1 worm cellular context compared by ENCODE assay signal in the genomic region with DNA sequence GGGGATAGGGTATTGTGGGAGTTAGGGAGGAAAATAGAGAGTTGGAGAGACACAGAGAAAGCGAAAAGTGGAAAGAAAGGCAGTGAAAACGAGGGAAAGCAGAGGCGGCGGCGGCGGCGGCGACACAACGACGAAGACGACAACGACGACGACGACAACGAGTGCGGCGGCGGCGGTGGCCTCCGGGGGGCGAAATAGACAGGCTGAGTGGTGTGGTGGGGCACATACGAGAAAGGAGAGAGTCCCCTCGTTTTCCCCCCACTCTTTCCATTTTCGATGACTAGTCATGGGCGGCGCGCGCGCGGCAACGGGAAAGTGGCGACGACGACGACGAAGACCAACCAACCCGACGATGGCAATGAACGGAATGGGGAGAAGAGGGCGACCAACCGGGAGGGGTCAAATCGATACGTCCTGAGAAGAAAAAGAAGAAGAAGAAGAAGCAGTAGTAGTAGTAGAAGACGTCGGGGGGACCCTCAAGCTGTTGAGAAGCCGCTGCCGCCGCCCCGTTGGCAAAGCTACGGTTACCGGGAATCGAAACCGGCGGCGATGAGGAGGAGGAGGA.
TF ChIP-seq lines count a peak whose summit lies in the region.

No protein-coding gene starts in this region.

TF ChIP-seq in whole organism, L1 larva, 84 proteins besides CTCF, POLR2A, EP300 and RAD21 (continued from another document):
- TF ChIP-seq alr-1 (tag; optimal IDR thresholded peaks at IDR 0.05; lab: Kevin White, UChicago; ENCODE audit: borderline replicate concordance) (no peak), aly-2 (tag; optimal IDR thresholded peaks at IDR 0.05; lab: Kevin White, UChicago) (no peak), C04F5.9 (tag; optimal IDR thresholded peaks at IDR 0.05; lab: Kevin White, UChicago) (no peak), snpc-4 (tag; optimal IDR thresholded peaks at IDR 0.05; lab: Kevin White, UChicago) (no peak), dpl-1 (GFP tag; optimal IDR thresholded peaks at IDR 0.05; lab: Kevin White, UChicago) (no peak), unc-86 (tag; optimal IDR thresholded peaks at IDR 0.05; lab: Kevin White, UChicago) (peak; percentile 70), nhr-12 (tag; optimal IDR thresholded peaks at IDR 0.05; lab: Kevin White, UChicago) (no peak), lin-35 (GFP tag; optimal IDR thresholded peaks at IDR 0.05; lab: Kevin White, UChicago) (peak in 1 of 2 experiments; percentile 2), ceh-90 (tag; optimal IDR thresholded peaks at IDR 0.05; lab: Kevin White, UChicago) (no peak), ets-5 (GFP tag; IDR thresholded peaks at IDR 0.05; lab: Robert Waterston, UW) (no peak), ceh-88 (GFP tag; IDR thresholded peaks at IDR 0.05; lab: Robert Waterston, UW) (0 out of 2 replicates have a peak, but pooled peaks have one; percentile 34), efl-3 (GFP tag; optimal IDR thresholded peaks at IDR 0.05; lab: Kevin White, UChicago) (peak; percentile 15), hpl-2 (GFP tag; optimal IDR thresholded peaks at IDR 0.05; lab: Kevin White, UChicago) (no peak), nhr-76 (tag; optimal IDR thresholded peaks at IDR 0.05; lab: Kevin White, UChicago) (no peak), zip-4 (GFP tag; optimal IDR thresholded peaks at IDR 0.05; lab: Kevin White, UChicago) (no peak), elt-3 (tag; optimal IDR thresholded peaks at IDR 0.05; lab: Kevin White, UChicago) (no peak), egl-27 (tag; optimal IDR thresholded peaks at IDR 0.05; lab: Kevin White, UChicago) (no peak), nhr-20 (tag; optimal IDR thresholded peaks at IDR 0.05; lab: Kevin White, UChicago) (peak; percentile 30), aha-1 (tag; optimal IDR thresholded peaks at IDR 0.05; lab: Kevin White, UChicago) (no peak), blmp-1 (tag; optimal IDR thresholded peaks at IDR 0.05; lab: Kevin White, UChicago) (peak; percentile 99), isw-1 (GFP tag; IDR thresholded peaks at IDR 0.05; lab: Robert Waterston, UW) (peak; percentile 39), mdl-1 (tag; optimal IDR thresholded peaks at IDR 0.05; lab: Kevin White, UChicago) (no peak), unc-98 (GFP tag; IDR thresholded peaks at IDR 0.05; lab: Robert Waterston, UW) (no peak), sup-37 (GFP tag; optimal IDR thresholded peaks at IDR 0.05; lab: Kevin White, UChicago) (no peak), fkh-10 (GFP tag; optimal IDR thresholded peaks at IDR 0.05; lab: Kevin White, UChicago) (peak; percentile 28), pax-3 (tag; optimal IDR thresholded peaks at IDR 0.05; lab: Kevin White, UChicago) (no peak), sptf-1 (tag; optimal IDR thresholded peaks at IDR 0.05; lab: Kevin White, UChicago) (no peak), rnt-1 (tag; optimal IDR thresholded peaks at IDR 0.05; lab: Kevin White, UChicago) (peak; percentile 32), mef-2 (tag; optimal IDR thresholded peaks at IDR 0.05; lab: Kevin White, UChicago) (no peak), Y116A8C.19 (tag; optimal IDR thresholded peaks at IDR 0.05; lab: Kevin White, UChicago; ENCODE audit: borderline replicate concordance) (no peak), lin-13 (GFP tag; optimal IDR thresholded peaks at IDR 0.05; lab: Kevin White, UChicago) (no peak), xbp-1 (tag; optimal IDR thresholded peaks at IDR 0.05; lab: Kevin White, UChicago) (peak; percentile 39), fkh-8 (tag; optimal IDR thresholded peaks at IDR 0.05; lab: Kevin White, UChicago) (peak; percentile 69), ztf-11 (tag; optimal IDR thresholded peaks at IDR 0.05; lab: Kevin White, UChicago) (no peak), lin-14 (GFP tag; optimal IDR thresholded peaks at IDR 0.05; lab: Kevin White, UChicago) (peak; percentile 91), nhr-19 (GFP tag; conservative IDR thresholded peaks at IDR 0.05; lab: Robert Waterston, UW) (peak; percentile 34; the same call in 1 of the 2 replicates), swsn-7 (tag; optimal IDR thresholded peaks at IDR 0.05; lab: Kevin White, UChicago) (peak; percentile 58), nhr-77 (tag; optimal IDR thresholded peaks at IDR 0.05; lab: Kevin White, UChicago) (no peak), ceh-8 (GFP tag; optimal IDR thresholded peaks at IDR 0.05; lab: Kevin White, UChicago) (peak; percentile 64), zag-1 (tag; optimal IDR thresholded peaks at IDR 0.05; lab: Kevin White, UChicago) (no peak), ztf-4 (tag; optimal IDR thresholded peaks at IDR 0.05; lab: Kevin White, UChicago) (no peak), snu-23 (GFP tag; optimal IDR thresholded peaks at IDR 0.05; lab: Kevin White, UChicago) (peak; percentile 52), tbx-2 (tag; optimal IDR thresholded peaks at IDR 0.05; lab: Kevin White, UChicago) (peak; percentile 54), C34B4.2 (tag; optimal IDR thresholded peaks at IDR 0.05; lab: Kevin White, UChicago) (no peak), lir-3 (tag; optimal IDR thresholded peaks at IDR 0.05; lab: Kevin White, UChicago; ENCODE audit: poor library complexity) (no peak), jun-1 (tag; optimal IDR thresholded peaks at IDR 0.05; lab: Kevin White, UChicago) (peak; percentile 37), fkh-4 (tag; optimal IDR thresholded peaks at IDR 0.05; lab: Kevin White, UChicago; ENCODE audit: borderline replicate concordance) (no peak), pqm-1 (tag; optimal IDR thresholded peaks at IDR 0.05; lab: Kevin White, UChicago) (no peak), nhr-71 (tag; optimal IDR thresholded peaks at IDR 0.05; lab: Kevin White, UChicago) (peak; percentile 70), C16A3.4 (tag; optimal IDR thresholded peaks at IDR 0.05; lab: Kevin White, UChicago) (no peak), nhr-237 (tag; optimal IDR thresholded peaks at IDR 0.05; lab: Kevin White, UChicago) (no peak), fos-1 (tag; optimal IDR thresholded peaks at IDR 0.05; lab: Kevin White, UChicago) (no peak), dsc-1 (tag; optimal IDR thresholded peaks at IDR 0.05; lab: Kevin White, UChicago) (no peak), pag-3 (tag; optimal IDR thresholded peaks at IDR 0.05; lab: Kevin White, UChicago; ENCODE audit: borderline replicate concordance, insufficient read depth) (no peak), lin-15B (tag; optimal IDR thresholded peaks at IDR 0.05; lab: Kevin White, UChicago) (no peak), nhr-47 (tag; optimal IDR thresholded peaks at IDR 0.05; lab: Kevin White, UChicago) (peak; percentile 55), nhr-85 (tag; lab: Kevin White, UChicago) (peak; percentile 68), efl-1 (optimal IDR thresholded peaks at IDR 0.05; lab: Kevin White, UChicago) (peak in 1 of 2 experiments; percentile 30), efl-1 (GFP tag; optimal IDR thresholded peaks at IDR 0.05 in 1 of 2; lab: Kevin White, UChicago) (peak in 1 of 2 experiments; percentile 73), ceh-82 (tag; optimal IDR thresholded peaks at IDR 0.05; lab: Kevin White, UChicago) (peak in 2 of 3 experiments; percentile 2 to 83), lsy-2 (tag; optimal IDR thresholded peaks at IDR 0.05; lab: Kevin White, UChicago) (peak in 1 of 2 experiments; percentile 32), elt-2 (tag; optimal IDR thresholded peaks at IDR 0.05; lab: Kevin White, UChicago) (no peak), skn-1 (tag; optimal IDR thresholded peaks at IDR 0.05; lab: Kevin White, UChicago) (peak; percentile 26), nhr-84 (tag; optimal IDR thresholded peaks at IDR 0.05; lab: Kevin White, UChicago) (no peak), vab-15 (tag; optimal IDR thresholded peaks at IDR 0.05; lab: Kevin White, UChicago) (no peak), grh-1 (GFP tag; IDR thresholded peaks at IDR 0.05; lab: Robert Waterston, UW) (no peak), ces-1 (GFP tag; optimal IDR thresholded peaks at IDR 0.05; lab: Kevin White, UChicago) (no peak)
TF ChIP-seq in whole organism, L1 larva: peak in this region for 26.
